Worm (Caenorhabditis elegans) whole organism, L1 larva: ENCODE data around the gene mrpl-37.

Experiments
- C16A3.4 ChIP-seq: fragments of 150-350 bp; optimal IDR thresholded peaks from 2 replicates; lab custom pipeline; 2014; ENCODE audit warnings: missing biosample characterization, missing genetic modification characterization
- alr-1 ChIP-seq: fragments of 200-800 bp; sonication (Bioruptor generic); optimal IDR thresholded peaks from 2 replicates; lab custom pipeline; 2018; ENCODE audit warnings: borderline replicate concordance, mild to moderate bottlenecking, missing genetic modification characterization, missing compliant biosample characterization
- aly-2 ChIP-seq: fragments of 150-350 bp; optimal IDR thresholded peaks from 2 replicates; lab custom pipeline; 2014; ENCODE audit warnings: missing biosample characterization, missing genetic modification characterization
- ceh-8 ChIP-seq: fragments of 200-800 bp; sonication (Bioruptor generic); optimal IDR thresholded peaks from 2 replicates; lab custom pipeline; 2018; ENCODE audit warnings: mild to moderate bottlenecking, missing genetic modification characterization, moderate library complexity, missing compliant biosample characterization
- ceh-88 ChIP-seq: fragments of 200-800 bp; sonication (Bioruptor generic); IDR thresholded peaks from 2 replicates; pipeline ENCODE4 v1.3.6; 2022; ENCODE audit warnings: missing genetic modification characterization, missing compliant biosample characterization
- efl-1 ChIP-seq, 4 experiments: fragments of 150-350 bp; optimal IDR thresholded peaks in 3 of 4; peaks in 1 of 4; 1 replicate in 1 of 4; 2 replicates in 3 of 4; lab custom pipeline; 2014; ENCODE audit warnings: missing biosample characterization in 2 of 4, missing genetic modification characterization in 2 of 4, missing genetic modification reagents in 2 of 4
- elt-2 ChIP-seq: sonication (generic microtip); optimal IDR thresholded peaks from 2 replicates; lab custom pipeline; 2016; ENCODE audit warnings: missing genetic modification characterization, mild to moderate bottlenecking, inconsistent platforms, missing compliant biosample characterization, missing genetic modification reagents
- elt-3 ChIP-seq, 6 experiments: fragments of 150-350 bp in 1 of 6; sonication (generic microtip); optimal IDR thresholded peaks; 2 replicates each; lab custom pipeline; 2017 to 2018; ENCODE audit warnings: missing biosample characterization in 6 of 6, missing genetic modification characterization in 6 of 6, inconsistent platforms in 1 of 6
- fkh-10 ChIP-seq: sonication (generic microtip); optimal IDR thresholded peaks from 2 replicates; lab custom pipeline; 2017; ENCODE audit warnings: missing biosample characterization, missing genetic modification reagents, missing genetic modification characterization
- fkh-8 ChIP-seq: sonication (generic microtip); optimal IDR thresholded peaks from 2 replicates; lab custom pipeline; 2016; ENCODE audit warnings: mild to moderate bottlenecking, missing genetic modification characterization, missing compliant biosample characterization
- grh-1 ChIP-seq: fragments of 200-800 bp; sonication (Bioruptor generic); IDR thresholded peaks from 2 replicates; pipeline ENCODE4 v1.3.6; 2022; ENCODE audit warnings: missing genetic modification reagents, missing genetic modification characterization, missing compliant biosample characterization
- hlh-17 ChIP-seq: fragments of 200-800 bp; sonication (Bioruptor generic); optimal IDR thresholded peaks from 2 replicates; lab custom pipeline; 2018; ENCODE audit warnings: missing genetic modification characterization, mild to moderate bottlenecking, missing compliant biosample characterization, moderate library complexity, borderline replicate concordance
- irx-1 ChIP-seq: sonication (generic microtip); optimal IDR thresholded peaks from 2 replicates; lab custom pipeline; 2016; ENCODE audit warnings: missing genetic modification characterization, missing compliant biosample characterization
- jun-1 ChIP-seq: fragments of 150-350 bp; optimal IDR thresholded peaks from 2 replicates; lab custom pipeline; 2014; ENCODE audit warnings: missing biosample characterization, missing genetic modification reagents, missing genetic modification characterization
- lin-13 ChIP-seq: fragments of 150-350 bp; optimal IDR thresholded peaks from 2 replicates; lab custom pipeline; 2014; ENCODE audit warnings: missing biosample characterization, missing genetic modification reagents, missing genetic modification characterization
- lin-14 ChIP-seq: fragments of 200-800 bp; sonication (Bioruptor generic); optimal IDR thresholded peaks from 2 replicates; lab custom pipeline; 2018; ENCODE audit warnings: mild to moderate bottlenecking, missing genetic modification characterization, moderate library complexity, missing compliant biosample characterization
- lin-39 ChIP-seq: fragments of 150-350 bp; optimal IDR thresholded peaks from 2 replicates; lab custom pipeline; 2014; ENCODE audit warnings: missing biosample characterization, missing genetic modification reagents, missing genetic modification characterization
- lsy-2 ChIP-seq, 2 experiments: fragments of 150-350 bp; optimal IDR thresholded peaks; 2 replicates each; lab custom pipeline; 2014; ENCODE audit warnings: missing biosample characterization in 2 of 2, missing genetic modification characterization in 2 of 2
- mab-9 ChIP-seq: fragments of 200-800 bp; sonication (Bioruptor generic); IDR thresholded peaks from 2 replicates; pipeline ENCODE4 v1.3.6; 2022; ENCODE audit warnings: missing genetic modification reagents, missing genetic modification characterization, missing compliant biosample characterization
- nhr-19 ChIP-seq: fragments of 200-800 bp; sonication (Bioruptor generic); conservative IDR thresholded peaks from 2 replicates; pipeline ENCODE4 v1.3.6; 2022; ENCODE audit warnings: missing genetic modification characterization, missing compliant biosample characterization
- nhr-76 ChIP-seq: sonication (generic microtip); optimal IDR thresholded peaks from 2 replicates; lab custom pipeline; 2017; ENCODE audit warnings: missing biosample characterization, missing genetic modification characterization
- nhr-77 ChIP-seq: fragments of 150-350 bp; optimal IDR thresholded peaks from 2 replicates; lab custom pipeline; 2014; ENCODE audit warnings: missing biosample characterization, missing genetic modification characterization
- pag-3 ChIP-seq: sonication (generic microtip); optimal IDR thresholded peaks from 2 replicates; lab custom pipeline; 2017; ENCODE audit warnings: missing genetic modification characterization, mild to moderate bottlenecking, missing compliant biosample characterization, antibody characterized with exemption, borderline replicate concordance; ENCODE audit not compliant: insufficient read depth
- sptf-1 ChIP-seq: fragments of 150-350 bp; optimal IDR thresholded peaks from 2 replicates; lab custom pipeline; 2014; ENCODE audit warnings: missing biosample characterization, missing genetic modification characterization
- swsn-7 ChIP-seq: sonication (generic microtip); optimal IDR thresholded peaks from 2 replicates; lab custom pipeline; 2016; ENCODE audit warnings: missing genetic modification characterization, missing compliant biosample characterization
- tlp-1 ChIP-seq: fragments of 150-350 bp; optimal IDR thresholded peaks from 2 replicates; lab custom pipeline; 2014; ENCODE audit warnings: missing biosample characterization, missing genetic modification characterization
- unc-30 ChIP-seq: sonication (generic microtip); optimal IDR thresholded peaks from 2 replicates; lab custom pipeline; 2017; ENCODE audit warnings: missing biosample characterization, missing genetic modification characterization
- unc-86 ChIP-seq: sonication (generic microtip); optimal IDR thresholded peaks from 2 replicates; lab custom pipeline; 2016; ENCODE audit warnings: missing genetic modification characterization, missing compliant biosample characterization
- unc-98 ChIP-seq: fragments of 200-800 bp; sonication (Bioruptor generic); IDR thresholded peaks from 2 replicates; pipeline ENCODE4 v1.3.6; 2022; ENCODE audit warnings: missing genetic modification characterization, missing compliant biosample characterization
- vab-15 ChIP-seq: sonication (generic microtip); optimal IDR thresholded peaks from 2 replicates; lab custom pipeline; 2017; ENCODE audit warnings: missing genotype, mild to moderate bottlenecking, missing genetic modification characterization, missing compliant biosample characterization
- xbp-1 ChIP-seq: sonication (generic microtip); optimal IDR thresholded peaks from 2 replicates; lab custom pipeline; 2016; ENCODE audit warnings: missing genetic modification characterization, missing compliant biosample characterization
- ztf-11 ChIP-seq, 2 experiments: sonication (generic microtip); optimal IDR thresholded peaks; 2 replicates each; lab custom pipeline; 2016 to 2017; ENCODE audit warnings: missing genetic modification characterization in 2 of 2, missing biosample characterization in 1 of 2, missing compliant biosample characterization in 1 of 2

mrpl-37 gene

DNA sequence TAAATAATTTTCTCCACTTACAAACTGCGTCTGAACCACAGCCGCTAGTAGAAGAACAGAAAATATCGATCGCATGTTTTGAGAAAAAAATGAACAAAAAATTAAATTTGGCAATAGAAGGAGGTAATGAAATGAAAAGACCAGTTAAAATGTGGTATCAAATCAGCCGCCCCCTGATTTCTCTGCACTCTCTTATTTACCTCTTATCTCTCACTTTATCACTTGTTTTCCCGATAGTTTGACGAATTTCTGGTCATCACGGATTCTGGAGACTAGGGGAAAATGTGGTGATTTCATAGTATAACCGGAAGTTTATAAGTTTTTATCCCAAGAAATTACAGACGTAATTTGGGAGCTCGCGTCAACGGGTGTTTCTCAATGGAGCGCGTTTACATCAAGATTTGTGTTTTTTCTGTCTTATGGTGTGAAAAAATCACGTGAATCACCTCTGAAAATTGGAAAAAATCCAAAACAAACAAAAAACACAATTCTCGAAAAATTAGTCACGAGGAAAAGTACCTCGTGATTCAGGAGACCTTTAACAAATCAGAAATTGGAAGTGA lies 18.9 kb upstream of the mrpl-37 start, which contains the start of gene clec-146 (continued):
- TF ChIP-seq lin-13 (GFP tag; lab: Kevin White, UChicago) (no peak), nhr-77 (tag; lab: Kevin White, UChicago) (no peak), pag-3 (tag; lab: Kevin White, UChicago) (no peak), lsy-2 (tag; optimal IDR thresholded peaks at IDR 0.05; lab: Kevin White, UChicago) (peak in 1 of 2 experiments; percentile 25), elt-2 (tag; lab: Kevin White, UChicago) (no peak), elt-3 (tag; optimal IDR thresholded peaks at IDR 0.05; lab: Kevin White, UChicago) (peak in 1 of 6 experiments; percentile 55), grh-1 (GFP tag; lab: Robert Waterston, UW) (no peak), C16A3.4 (tag; lab: Kevin White, UChicago) (no peak), swsn-7 (tag; lab: Kevin White, UChicago) (no peak), unc-30 (tag; lab: Kevin White, UChicago) (no peak), ceh-88 (no peak), fkh-10 (no peak), alr-1 (tag; lab: Kevin White, UChicago) (no peak)

DNA sequence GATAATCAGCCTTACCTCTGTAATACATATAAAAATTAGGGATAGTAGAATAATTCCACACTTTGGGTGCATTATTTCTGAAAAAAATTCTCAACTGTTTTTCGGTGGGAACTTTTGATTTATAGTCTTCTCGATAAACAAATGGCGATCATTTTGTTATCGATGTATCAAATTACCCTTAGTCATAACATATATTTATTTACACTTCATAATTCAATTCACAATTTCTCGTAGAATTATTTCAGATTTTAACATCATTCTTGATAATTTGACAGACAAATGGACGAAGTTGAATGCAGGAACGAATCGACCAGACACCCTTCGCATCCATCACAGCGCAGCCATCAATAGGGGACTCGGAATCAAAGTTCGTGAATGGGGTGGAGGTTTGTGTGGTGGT lies 15.6 kb upstream of the mrpl-37 start, which contains the start of gene clec-145:
Gene clec-145 (minus strand): TSS at position 101 of the 400 bp plus-strand sequence.
- TF ChIP-seq efl-1 (optimal IDR thresholded peaks at IDR 0.05; lab: Kevin White, UChicago) (no peak), efl-1 (GFP tag; optimal IDR thresholded peaks at IDR 0.05 in 1 of 2; lab: Kevin White, UChicago) (peak in 1 of 2 experiments; percentile 75), C16A3.4 (tag; lab: Kevin White, UChicago) (no peak), tlp-1 (tag; lab: Kevin White, UChicago) (no peak), fkh-8 (tag; lab: Kevin White, UChicago) (no peak), lin-14 (GFP tag; lab: Kevin White, UChicago) (no peak), irx-1 (tag; lab: Kevin White, UChicago) (no peak), jun-1 (tag; lab: Kevin White, UChicago) (no peak), ztf-11 (tag; optimal IDR thresholded peaks at IDR 0.05; lab: Kevin White, UChicago) (no peak)

ce11 chrII:13585655-13586170 lies 10.8 kb upstream of the mrpl-37 start, which contains the start of gene Y48E1B.8:
Gene Y48E1B.8, plus strand, starts transcription at chrII:13585705.
- no peak for TF ChIP-seq unc-30 (tag; lab: Kevin White, UChicago)
- no peak for TF ChIP-seq aly-2 (tag; lab: Kevin White, UChicago)
- TF ChIP-seq lin-39 (tag; lab: Kevin White, UChicago): no peak
- TF ChIP-seq elt-2 (tag; lab: Kevin White, UChicago): no peak
- no peak for TF ChIP-seq xbp-1
- TF ChIP-seq nhr-76 (tag; lab: Kevin White, UChicago): no peak
- no peak for TF ChIP-seq hlh-17 (GFP tag; lab: Kevin White, UChicago)
- no peak for TF ChIP-seq unc-86
- no peak for TF ChIP-seq jun-1 (tag; lab: Kevin White, UChicago)
- no peak for TF ChIP-seq vab-15 (tag; lab: Kevin White, UChicago)
- no peak for TF ChIP-seq lin-13 (GFP tag; lab: Kevin White, UChicago)
- TF ChIP-seq nhr-19 (GFP tag; lab: Robert Waterston, UW): no peak
- TF ChIP-seq unc-98: no peak
- no peak for TF ChIP-seq sptf-1
- TF ChIP-seq mab-9 (GFP tag; lab: Robert Waterston, UW): no peak
- TF ChIP-seq, all 84 proteins: peak for 0

DNA sequence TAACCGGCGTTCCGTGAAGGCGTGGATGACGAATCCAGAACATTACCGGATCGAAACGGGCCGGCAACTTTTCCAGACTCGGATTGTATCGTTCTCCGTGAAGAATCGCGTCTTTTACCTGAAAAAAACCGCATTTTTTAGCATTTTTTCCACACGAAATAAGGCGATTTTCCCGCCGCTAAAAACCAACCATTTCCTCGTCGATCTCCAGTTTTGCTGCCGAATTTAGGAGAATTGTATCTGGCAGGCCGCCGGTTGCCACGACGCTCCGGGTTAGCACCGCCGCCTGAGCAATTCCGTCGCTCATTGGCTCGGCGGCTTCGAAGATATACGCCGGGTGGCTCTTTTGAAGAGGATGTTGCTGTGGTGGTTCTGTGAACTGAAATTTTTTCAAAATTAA lies 473 bp downstream of the mrpl-37 start:
- TF ChIP-seq efl-1 (optimal IDR thresholded peaks at IDR 0.05; lab: Kevin White, UChicago) (no peak), efl-1 (GFP tag; optimal IDR thresholded peaks at IDR 0.05 in 1 of 2; lab: Kevin White, UChicago) (peak in 1 of 2 experiments; percentile 64), ceh-8 (GFP tag; lab: Kevin White, UChicago) (no peak)
